Worm (Caenorhabditis elegans): ENCODE data around the gene Y4C6B.7.

ce11 chrIV:5394687-5395086, 41.4 kb upstream of the Y4C6B.7 start, which contains the start of the genes perm-3 and swsn-6:
- TF ChIP-seq cog-1 (tag; optimal IDR thresholded peaks at IDR 0.05) = no peak
- TF ChIP-seq ref-1 (GFP tag; conservative IDR thresholded peaks at IDR 0.05) = no peak
- TF ChIP-seq med-1 (GFP tag; optimal IDR thresholded peaks at IDR 0.05; ENCODE audit: insufficient read depth) = no peak
- TF ChIP-seq tab-1 (GFP tag; IDR thresholded peaks at IDR 0.05) = no peak
- TF ChIP-seq ztf-23 (GFP tag; IDR thresholded peaks at IDR 0.05) = no peak
- peak; percentile 66; the same call in 1 of the 2 replicates for TF ChIP-seq flt-1 (GFP tag; IDR thresholded peaks at IDR 0.05)

Data from whole organism, midembryonic.